Fruit fly (Drosophila melanogaster) whole organism, embryonic: ENCODE results near the gene Bhmt.

Experiments
- Atf3 ChIP-seq: fragments of 200-800 bp; sonication (Bioruptor generic); optimal IDR thresholded peaks from 3 replicates; lab custom pipeline; 2016; ENCODE audit warnings: missing biosample characterization, missing genetic modification characterization
- B-H2 ChIP-seq: fragments of 200-800 bp; sonication (Bioruptor generic); optimal IDR thresholded peaks from 2 replicates; lab custom pipeline; 2018; ENCODE audit warnings: missing biosample characterization, mild to moderate bottlenecking, missing genetic modification characterization
- BtbVII ChIP-seq: fragments of 200-800 bp; sonication (Bioruptor generic); optimal IDR thresholded peaks from 3 replicates; lab custom pipeline; 2017; ENCODE audit warnings: missing biosample characterization, mild to moderate bottlenecking, missing genetic modification characterization
- CG10267 ChIP-seq: fragments of 200-800 bp; sonication (Bioruptor generic); optimal IDR thresholded peaks from 2 replicates; lab custom pipeline; 2018; ENCODE audit warnings: missing biosample characterization, mild to moderate bottlenecking, missing genetic modification characterization, moderate library complexity
- CG10543 ChIP-seq: fragments of 200-800 bp; sonication (Bioruptor generic); optimal IDR thresholded peaks from 3 replicates; lab custom pipeline; 2017; ENCODE audit warnings: missing biosample characterization, mild to moderate bottlenecking, missing genetic modification characterization, moderate library complexity
- CG10959 ChIP-seq: fragments of 200-800 bp; sonication (Bioruptor generic); IDR thresholded peaks from 2 replicates; pipeline ENCODE4 v1.3.6; 2022; ENCODE audit warnings: missing biosample characterization, missing genetic modification characterization
- CG11085 ChIP-seq: fragments of 200-800 bp; sonication (Bioruptor generic); IDR thresholded peaks from 2 replicates; pipeline ENCODE4 v1.3.6; 2022; ENCODE audit warnings: missing biosample characterization, missing genetic modification characterization
- CG13624 ChIP-seq: fragments of 200-800 bp; sonication (Bioruptor generic); optimal IDR thresholded peaks from 2 replicates; lab custom pipeline; 2016; ENCODE audit warnings: missing biosample characterization, missing genetic modification characterization
- CG13775 ChIP-seq: fragments of 200-800 bp; sonication (Bioruptor generic); optimal IDR thresholded peaks from 3 replicates; lab custom pipeline; 2017; ENCODE audit warnings: missing biosample characterization, mild to moderate bottlenecking, missing genetic modification characterization
- CG15514 ChIP-seq: fragments of 200-800 bp; sonication (Bioruptor generic); optimal IDR thresholded peaks from 3 replicates; lab custom pipeline; 2017; ENCODE audit warnings: missing biosample characterization, missing genetic modification characterization, mild to moderate bottlenecking, moderate library complexity, missing genetic modification reagents
- CG15601 ChIP-seq: fragments of 200-800 bp; sonication (Bioruptor generic); optimal IDR thresholded peaks from 3 replicates; lab custom pipeline; 2019; ENCODE audit warnings: missing biosample characterization, mild to moderate bottlenecking, missing genetic modification characterization, moderate library complexity
- CG17361 ChIP-seq: fragments of 200-800 bp; sonication (Bioruptor generic); IDR thresholded peaks from 3 replicates; pipeline ENCODE4 v1.3.6; 2022; ENCODE audit warnings: missing biosample characterization, missing genetic modification characterization
- CG31365 ChIP-seq: fragments of 200-800 bp; sonication (Bioruptor generic); optimal IDR thresholded peaks from 2 replicates; lab custom pipeline; 2018; ENCODE audit warnings: missing biosample characterization, mild to moderate bottlenecking, missing genetic modification characterization
- CG3407 ChIP-seq: fragments of 200-800 bp; sonication (Bioruptor generic); optimal IDR thresholded peaks from 2 replicates; lab custom pipeline; 2018; ENCODE audit warnings: missing biosample characterization, mild to moderate bottlenecking, missing genetic modification characterization
- CG34422 ChIP-seq: fragments of 200-800 bp; sonication (Bioruptor generic); IDR thresholded peaks from 3 replicates; pipeline ENCODE4 v1.3.6; 2022; ENCODE audit warnings: missing biosample characterization, missing genetic modification characterization
- CG6254 ChIP-seq: fragments of 200-800 bp; sonication (Bioruptor generic); optimal IDR thresholded peaks from 3 replicates; lab custom pipeline; 2017; ENCODE audit warnings: mild to moderate bottlenecking, missing biosample characterization, missing genetic modification reagents, missing genetic modification characterization
- CG6813 ChIP-seq: fragments of 200-800 bp; sonication (Bioruptor generic); optimal IDR thresholded peaks from 2 replicates; lab custom pipeline; 2017; ENCODE audit warnings: missing biosample characterization, missing genetic modification characterization, mild to moderate bottlenecking, moderate library complexity, missing genetic modification reagents
- CG7745 ChIP-seq: fragments of 200-800 bp; sonication (Bioruptor generic); optimal IDR thresholded peaks from 2 replicates; lab custom pipeline; 2018; ENCODE audit warnings: missing biosample characterization, mild to moderate bottlenecking, missing genetic modification characterization, moderate library complexity
- CG7839 ChIP-seq: fragments of 200-800 bp; sonication (Bioruptor generic); optimal IDR thresholded peaks from 3 replicates; lab custom pipeline; 2018; ENCODE audit warnings: missing biosample characterization, mild to moderate bottlenecking, missing genetic modification characterization, moderate library complexity
- CG7928 ChIP-seq: fragments of 200-800 bp; sonication (Bioruptor generic); optimal IDR thresholded peaks from 2 replicates; lab custom pipeline; 2017; ENCODE audit warnings: missing biosample characterization, mild to moderate bottlenecking, missing genetic modification characterization
- CG7987 ChIP-seq: fragments of 200-800 bp; sonication (Bioruptor generic); optimal IDR thresholded peaks from 2 replicates; lab custom pipeline; 2018; ENCODE audit warnings: missing biosample characterization, mild to moderate bottlenecking, missing genetic modification characterization, moderate library complexity
- CG9797 ChIP-seq: fragments of 200-800 bp; sonication (Bioruptor generic); optimal IDR thresholded peaks from 3 replicates; lab custom pipeline; 2018; ENCODE audit warnings: missing biosample characterization, mild to moderate bottlenecking, missing genetic modification characterization
- D19A ChIP-seq: fragments of 200-800 bp; optimal IDR thresholded peaks from 3 replicates; lab custom pipeline; 2019; ENCODE audit warnings: missing biosample characterization, mild to moderate bottlenecking, missing genetic modification characterization, moderate library complexity
- ERR ChIP-seq: fragments of 200-800 bp; sonication (Bioruptor generic); optimal IDR thresholded peaks from 2 replicates; lab custom pipeline; 2016; ENCODE audit warnings: missing biosample characterization, missing genetic modification characterization
- Eip74EF ChIP-seq, 2 experiments: fragments of 200-800 bp in 1 of 2; fragments of >200 bp in 1 of 2; sonication (Bioruptor generic) in 1 of 2; optimal IDR thresholded peaks; 2 replicates each; lab custom pipeline; 2017 to 2019; ENCODE audit warnings: missing biosample characterization in 2 of 2, missing genetic modification characterization in 2 of 2, mild to moderate bottlenecking in 1 of 2, moderate library complexity in 1 of 2
- Gsc ChIP-seq: fragments of 200-800 bp; sonication (Bioruptor generic); IDR thresholded peaks from 2 replicates; pipeline ENCODE4 v1.3.6; 2022; ENCODE audit warnings: missing biosample characterization, missing genetic modification characterization
- HHEX ChIP-seq: fragments of 200-800 bp; sonication (Bioruptor generic); optimal IDR thresholded peaks from 3 replicates; lab custom pipeline; 2017; ENCODE audit warnings: missing biosample characterization, mild to moderate bottlenecking, missing genetic modification characterization, missing genetic modification reagents
- Lhr ChIP-seq: fragments of 200-800 bp; sonication (Bioruptor generic); optimal IDR thresholded peaks from 3 replicates; lab custom pipeline; 2017; ENCODE audit warnings: mild to moderate bottlenecking, missing biosample characterization, missing genetic modification reagents, missing genetic modification characterization
- Med ChIP-seq: fragments of 200-800 bp; sonication (Bioruptor generic); peaks from one replicate; lab custom pipeline; 2016; ENCODE audit warnings: missing biosample characterization, missing genetic modification characterization, mild to moderate bottlenecking, inconsistent platforms, moderate library complexity
- Pdp1 ChIP-seq, 2 experiments: fragments of 200-800 bp; sonication (Bioruptor generic); optimal IDR thresholded peaks; 3 replicates each; lab custom pipeline; 2016; ENCODE audit warnings: missing biosample characterization in 2 of 2, missing genetic modification characterization in 2 of 2, mild to moderate bottlenecking in 1 of 2, moderate library complexity in 1 of 2
- caup ChIP-seq: fragments of 200-800 bp; sonication (Bioruptor generic); optimal IDR thresholded peaks from 3 replicates; lab custom pipeline; 2017; ENCODE audit warnings: missing biosample characterization, mild to moderate bottlenecking, missing genetic modification characterization, moderate library complexity; ENCODE audit not compliant: severe bottlenecking
- cwo ChIP-seq: fragments of 200-800 bp; sonication (Bioruptor generic); optimal IDR thresholded peaks from 3 replicates; lab custom pipeline; 2017; ENCODE audit warnings: missing biosample characterization, missing genetic modification characterization, mild to moderate bottlenecking, moderate library complexity, missing genetic modification reagents
- da ChIP-seq: fragments of 200-800 bp; sonication (Bioruptor generic); optimal IDR thresholded peaks from 2 replicates; lab custom pipeline; 2016; ENCODE audit warnings: missing biosample characterization, missing genetic modification characterization
- dmrt11E ChIP-seq: fragments of 200-800 bp; sonication (Bioruptor generic); optimal IDR thresholded peaks from 3 replicates; lab custom pipeline; 2018; ENCODE audit warnings: missing biosample characterization, mild to moderate bottlenecking, missing genetic modification characterization, moderate library complexity
- fd64A ChIP-seq: fragments of 200-800 bp; sonication (Bioruptor generic); optimal IDR thresholded peaks from 3 replicates; lab custom pipeline; 2018; ENCODE audit warnings: missing biosample characterization, mild to moderate bottlenecking, missing genetic modification characterization
- fd96Cb ChIP-seq: fragments of 200-800 bp; sonication (Bioruptor generic); optimal IDR thresholded peaks from 2 replicates; lab custom pipeline; 2018; ENCODE audit warnings: missing biosample characterization, mild to moderate bottlenecking, missing genetic modification characterization, moderate library complexity
- gfzf ChIP-seq: fragments of 200-800 bp; sonication (Bioruptor generic); optimal IDR thresholded peaks from 2 replicates; lab custom pipeline; 2016; ENCODE audit warnings: missing biosample characterization, mild to moderate bottlenecking, missing genetic modification characterization, moderate library complexity
- gro ChIP-seq: fragments of 200-800 bp; sonication (Bioruptor generic); optimal IDR thresholded peaks from 2 replicates; lab custom pipeline; 2016; ENCODE audit warnings: missing biosample characterization, missing genetic modification characterization
- gsb-n ChIP-seq: fragments of 200-800 bp; sonication (Bioruptor generic); optimal IDR thresholded peaks from 3 replicates; lab custom pipeline; 2018; ENCODE audit warnings: missing biosample characterization, mild to moderate bottlenecking, missing genetic modification characterization
- mirr ChIP-seq: fragments of 200-800 bp; sonication (Bioruptor generic); optimal IDR thresholded peaks from 3 replicates; lab custom pipeline; 2018; ENCODE audit warnings: missing biosample characterization, mild to moderate bottlenecking, missing genetic modification characterization
- pfk ChIP-seq: fragments of 200-800 bp; sonication (Bioruptor generic); optimal IDR thresholded peaks from 2 replicates; lab custom pipeline; 2018; ENCODE audit warnings: missing biosample characterization, mild to moderate bottlenecking, missing genetic modification characterization, moderate library complexity
- psq ChIP-seq: fragments of 200-800 bp; sonication (Bioruptor generic); optimal IDR thresholded peaks from 2 replicates; lab custom pipeline; 2017; ENCODE audit warnings: missing biosample characterization, missing genetic modification characterization
- run ChIP-seq: fragments of 200-800 bp; sonication (Bioruptor generic); optimal IDR thresholded peaks from 3 replicates; lab custom pipeline; 2018; ENCODE audit warnings: missing biosample characterization, mild to moderate bottlenecking, missing genetic modification characterization
- salm ChIP-seq: fragments of 200-800 bp; sonication (Bioruptor generic); optimal IDR thresholded peaks from 2 replicates; lab custom pipeline; 2018; ENCODE audit warnings: missing biosample characterization, mild to moderate bottlenecking, missing genetic modification characterization
- sens ChIP-seq: fragments of 200-800 bp; sonication (Bioruptor generic); peaks from one replicate; lab custom pipeline; 2016; ENCODE audit warnings: missing biosample characterization, missing genetic modification characterization
- tll ChIP-seq, 2 experiments: fragments of 200-800 bp in 1 of 2; fragments of >200 bp in 1 of 2; sonication (Bioruptor generic) in 1 of 2; optimal IDR thresholded peaks; 2 replicates each; lab custom pipeline; 2017 to 2019; ENCODE audit warnings: missing biosample characterization in 2 of 2, missing genetic modification characterization in 2 of 2, mild to moderate bottlenecking in 1 of 2, moderate library complexity in 1 of 2
- wek ChIP-seq: fragments of 200-800 bp; sonication (Bioruptor generic); optimal IDR thresholded peaks from 3 replicates; lab custom pipeline; 2018; ENCODE audit warnings: missing biosample characterization, mild to moderate bottlenecking, missing genetic modification characterization, moderate library complexity

Bhmt gene

dm6 chr2L:18944175-18945012, 12.7 kb downstream of the Bhmt start:
- TF ChIP-seq wek (GFP tag; lab: Kevin White, UChicago) (peak; percentile 35), CG10543 (GFP tag; lab: Kevin White, UChicago) (peak; percentile 82), Eip74EF (GFP tag; optimal IDR thresholded peaks at IDR 0.05; lab: Kevin White, UChicago) (peak in 1 of 2 experiments; percentile 10), CG13775 (no peak), CG13624 (GFP tag; lab: Kevin White, UChicago) (no peak), CG7745 (peak; percentile 87), B-H2 (GFP tag; lab: Kevin White, UChicago) (peak; percentile 43), HHEX (GFP tag; lab: Kevin White, UChicago) (peak; percentile 3), CG3407 (peak; percentile 15), sens (peak; percentile 76), tll (GFP tag; optimal IDR thresholded peaks at IDR 0.05; lab: Kevin White, UChicago) (peak in 1 of 2 experiments; percentile 48), CG7839 (tag; lab: Kevin White, UChicago) (no peak), fd96Cb (tag; lab: Kevin White, UChicago) (no peak), CG7928 (GFP tag; lab: Kevin White, UChicago) (no peak), gro (GFP tag; lab: Kevin White, UChicago) (peak; percentile 10), dmrt11E (tag; lab: Kevin White, UChicago) (peak; percentile 8), CG7987 (GFP tag; lab: Kevin White, UChicago) (peak; percentile 27), CG11085 (GFP tag; lab: Robert Waterston, UW) (no peak), run (tag; lab: Kevin White, UChicago) (peak; percentile 39), CG10959 (GFP tag; lab: Robert Waterston, UW) (no peak), ERR (GFP tag; lab: Kevin White, UChicago) (peak; percentile 18), pfk (GFP tag; lab: Kevin White, UChicago) (peak; percentile 93), cwo (GFP tag; lab: Kevin White, UChicago) (peak; percentile 24), Med (GFP tag; lab: Kevin White, UChicago) (peak; percentile 84), gsb-n (tag; lab: Kevin White, UChicago) (peak; percentile 74), CG15514 (GFP tag; lab: Kevin White, UChicago) (peak; percentile 92), Gsc (GFP tag; lab: Robert Waterston, UW) (no peak), Lhr (GFP tag; lab: Kevin White, UChicago) (peak; percentile 99), gfzf (GFP tag; lab: Kevin White, UChicago) (peak; percentile 44), Pdp1 (GFP tag; optimal IDR thresholded peaks at IDR 0.05; lab: Kevin White, UChicago) (peak in 1 of 2 experiments; percentile 8), BtbVII (GFP tag; lab: Kevin White, UChicago) (peak; percentile 12), da (GFP tag; lab: Kevin White, UChicago) (no peak), CG34422 (no peak), CG9797 (peak; percentile 46), D19A (tag; lab: Kevin White, UChicago) (peak; percentile 23), salm (peak; percentile 11), CG17361 (GFP tag; lab: Robert Waterston, UW) (no peak), CG6254 (GFP tag; lab: Kevin White, UChicago) (peak; percentile 97), Atf3 (GFP tag; lab: Kevin White, UChicago) (no peak), fd64A (peak; percentile 43), CG31365 (tag; lab: Kevin White, UChicago) (peak; percentile 33), mirr (peak; percentile 34), CG6813 (GFP tag; lab: Kevin White, UChicago) (peak; percentile 21), CG10267 (tag; lab: Kevin White, UChicago) (peak; percentile 15), caup (peak; percentile 21), CG15601 (tag; lab: Kevin White, UChicago) (peak; percentile 34), psq (GFP tag; lab: Kevin White, UChicago) (peak; percentile 8)
